Worm (Caenorhabditis elegans) whole organism, L2 larva: Measurements from ENCODE around the gene B0457.6.
A peak's percentile ranks its signal among the peaks of the same experiment; 100 is the strongest.

Experiments
- C34F6.9 ChIP-seq: fragments of 150-350 bp; optimal IDR thresholded peaks from 2 replicates; lab custom pipeline; 2014; ENCODE audit warnings: missing biosample characterization, missing genetic modification characterization
- R02D3.7 ChIP-seq: fragments of 150-350 bp; optimal IDR thresholded peaks from 2 replicates; lab custom pipeline; 2014; ENCODE audit warnings: missing biosample characterization, missing genetic modification characterization
- Y55F3AM.14 ChIP-seq: fragments of 200-800 bp; sonication (Bioruptor generic); optimal IDR thresholded peaks from 2 replicates; lab custom pipeline; 2018; ENCODE audit warnings: mild to moderate bottlenecking, missing genetic modification characterization, missing compliant biosample characterization
- ZK546.5 ChIP-seq: sonication (generic microtip); optimal IDR thresholded peaks from 2 replicates; lab custom pipeline; 2017; ENCODE audit warnings: missing biosample characterization, missing genetic modification characterization
- aly-2 ChIP-seq: fragments of 150-350 bp; optimal IDR thresholded peaks from 2 replicates; lab custom pipeline; 2014; ENCODE audit warnings: missing biosample characterization, missing genetic modification characterization
- blmp-1 ChIP-seq: sonication (generic microtip); optimal IDR thresholded peaks from 2 replicates; lab custom pipeline; 2017; ENCODE audit warnings: missing genetic modification characterization, mild to moderate bottlenecking, missing compliant biosample characterization, antibody characterized with exemption, moderate library complexity; ENCODE audit not compliant: insufficient read depth
- ceh-16 ChIP-seq: fragments of 150-350 bp; optimal IDR thresholded peaks from 2 replicates; lab custom pipeline; 2014; ENCODE audit warnings: missing biosample characterization, missing genetic modification characterization
- crh-2 ChIP-seq: sonication (generic microtip); optimal IDR thresholded peaks from 2 replicates; lab custom pipeline; 2017; ENCODE audit warnings: missing biosample characterization, missing genetic modification characterization
- dmd-4 ChIP-seq: sonication (generic microtip); optimal IDR thresholded peaks from 2 replicates; lab custom pipeline; 2017; ENCODE audit warnings: missing biosample characterization, missing genetic modification characterization
- egl-27 ChIP-seq: sonication (generic microtip); optimal IDR thresholded peaks from 3 replicates; lab custom pipeline; 2017; ENCODE audit warnings: missing biosample characterization, missing genetic modification reagents, missing genetic modification characterization
- elt-3 ChIP-seq: sonication (generic microtip); optimal IDR thresholded peaks from 2 replicates; lab custom pipeline; 2017; ENCODE audit warnings: missing biosample characterization, missing genetic modification characterization
- fos-1 ChIP-seq: fragments of 150-350 bp; optimal IDR thresholded peaks from 2 replicates; lab custom pipeline; 2014; ENCODE audit warnings: missing biosample characterization, missing genetic modification characterization
- gmeb-1 ChIP-seq: fragments of 150-350 bp; optimal IDR thresholded peaks from 2 replicates; lab custom pipeline; 2014; ENCODE audit warnings: missing biosample characterization, missing genetic modification characterization
- lin-13 ChIP-seq: fragments of 150-350 bp; optimal IDR thresholded peaks from 2 replicates; lab custom pipeline; 2014; ENCODE audit warnings: missing biosample characterization, missing genetic modification reagents, missing genetic modification characterization
- lsy-2 ChIP-seq, 2 experiments: fragments of 150-350 bp in 1 of 2; sonication (generic microtip) in 1 of 2; optimal IDR thresholded peaks; 2 replicates each; lab custom pipeline; 2014 to 2017; ENCODE audit warnings: missing biosample characterization in 2 of 2, missing genetic modification characterization in 2 of 2
- mab-5 ChIP-seq: fragments of 150-350 bp; optimal IDR thresholded peaks from 2 replicates; lab custom pipeline; 2014; ENCODE audit warnings: missing biosample characterization, missing genetic modification characterization
- mbf-1 ChIP-seq: sonication (generic microtip); optimal IDR thresholded peaks from 2 replicates; lab custom pipeline; 2017; ENCODE audit warnings: missing biosample characterization, missing genetic modification characterization
- mdl-1 ChIP-seq, 2 experiments: fragments of 150-350 bp in 1 of 2; sonication (generic microtip) in 1 of 2; optimal IDR thresholded peaks; 2 replicates each; lab custom pipeline; 2017; ENCODE audit warnings: missing biosample characterization in 2 of 2, missing genetic modification characterization in 2 of 2
- nhr-10 ChIP-seq: sonication (generic microtip); optimal IDR thresholded peaks from 2 replicates; lab custom pipeline; 2017; ENCODE audit warnings: missing biosample characterization, missing genetic modification characterization
- nhr-12 ChIP-seq: fragments of 150-350 bp; optimal IDR thresholded peaks from 2 replicates; lab custom pipeline; 2014; ENCODE audit warnings: missing biosample characterization, missing genetic modification characterization
- nhr-237 ChIP-seq: fragments of 150-350 bp; optimal IDR thresholded peaks from 2 replicates; lab custom pipeline; 2014; ENCODE audit warnings: missing biosample characterization, missing genetic modification characterization
- nhr-77 ChIP-seq: fragments of 150-350 bp; optimal IDR thresholded peaks from 2 replicates; lab custom pipeline; 2014; ENCODE audit warnings: missing biosample characterization, missing genetic modification characterization
- peb-1 ChIP-seq: fragments of 150-350 bp; optimal IDR thresholded peaks from 2 replicates; lab custom pipeline; 2014; ENCODE audit warnings: missing biosample characterization, missing genetic modification characterization
- sem-4 ChIP-seq: fragments of 150-350 bp; optimal IDR thresholded peaks from 2 replicates; lab custom pipeline; 2014; ENCODE audit warnings: missing biosample characterization, missing genetic modification reagents, missing genetic modification characterization
- skn-1 ChIP-seq: sonication (generic microtip); optimal IDR thresholded peaks from 2 replicates; lab custom pipeline; 2017; ENCODE audit warnings: missing biosample characterization, missing genetic modification characterization
- sma-9 ChIP-seq, 2 experiments: fragments of 150-350 bp in 1 of 2; sonication (generic microtip) in 1 of 2; optimal IDR thresholded peaks; 2 replicates each; lab custom pipeline; 2014 to 2016; ENCODE audit warnings: missing genetic modification characterization in 2 of 2, mild to moderate bottlenecking in 1 of 2, missing biosample characterization in 1 of 2, missing compliant biosample characterization in 1 of 2, missing genetic modification reagents in 1 of 2, moderate library complexity in 1 of 2
- snpc-4 ChIP-seq: fragments of 150-350 bp; optimal IDR thresholded peaks from 2 replicates; lab custom pipeline; 2014; ENCODE audit warnings: missing biosample characterization, missing genetic modification characterization
- unc-39 ChIP-seq: fragments of 150-350 bp; optimal IDR thresholded peaks from 2 replicates; lab custom pipeline; 2014; ENCODE audit warnings: missing biosample characterization, missing genetic modification characterization
- unc-55 ChIP-seq: fragments of 150-350 bp; sonication (generic microtip); optimal IDR thresholded peaks from 3 replicates; lab custom pipeline; 2014; ENCODE audit warnings: missing biosample characterization, missing genetic modification reagents, missing genetic modification characterization
- unc-62 ChIP-seq: fragments of 150-350 bp; optimal IDR thresholded peaks from 2 replicates; lab custom pipeline; 2014; ENCODE audit warnings: missing biosample characterization, missing genetic modification reagents, missing genetic modification characterization
- zag-1 ChIP-seq: fragments of 150-350 bp; optimal IDR thresholded peaks from 2 replicates; lab custom pipeline; 2014; ENCODE audit warnings: missing biosample characterization, missing genetic modification characterization
- ztf-4 ChIP-seq: fragments of 150-350 bp; optimal IDR thresholded peaks from 2 replicates; lab custom pipeline; 2014; ENCODE audit warnings: missing biosample characterization, missing genetic modification characterization

The B0457.6 gene

DNA sequence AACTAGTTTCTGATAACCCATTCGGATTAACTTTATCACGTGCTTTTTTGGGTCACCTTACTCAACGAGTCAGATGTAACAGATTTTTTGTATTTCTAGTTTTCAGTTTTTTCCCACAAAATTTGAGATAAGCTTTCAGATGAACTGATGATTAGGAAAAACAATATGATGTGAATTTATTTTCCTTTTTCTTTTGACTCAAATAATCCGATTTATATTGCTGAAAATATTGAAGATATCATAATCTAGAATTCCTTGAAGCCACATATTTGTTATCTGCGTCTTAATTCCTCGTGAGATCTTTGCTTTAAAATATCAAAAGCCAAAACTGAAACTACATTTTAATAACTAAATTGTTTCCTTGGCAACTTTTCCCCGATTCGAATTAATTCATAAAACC lies 5.6 kb upstream of the B0457.6 start:
- TF ChIP-seq unc-62 (GFP tag; lab: Kevin White, UChicago) (no peak), nhr-12 (tag; lab: Kevin White, UChicago) (no peak), nhr-77 (tag; lab: Kevin White, UChicago) (no peak), gmeb-1 (tag; lab: Kevin White, UChicago) (no peak), sma-9 (GFP tag; optimal IDR thresholded peaks at IDR 0.05; lab: Kevin White, UChicago) (no peak), sma-9 (tag; optimal IDR thresholded peaks at IDR 0.05; lab: Kevin White, UChicago) (no peak), mbf-1 (tag; lab: Kevin White, UChicago) (no peak), crh-2 (tag; lab: Kevin White, UChicago) (no peak), Y55F3AM.14 (GFP tag; lab: Kevin White, UChicago) (no peak), lsy-2 (tag; optimal IDR thresholded peaks at IDR 0.05; lab: Kevin White, UChicago) (no peak), ceh-16 (tag; lab: Kevin White, UChicago) (no peak), R02D3.7 (no peak), ZK546.5 (no peak), fos-1 (no peak), unc-39 (tag; lab: Kevin White, UChicago) (no peak), lin-13 (GFP tag; lab: Kevin White, UChicago) (no peak), unc-55 (GFP tag; lab: Kevin White, UChicago) (no peak), mab-5 (tag; lab: Kevin White, UChicago) (no peak)

DNA sequence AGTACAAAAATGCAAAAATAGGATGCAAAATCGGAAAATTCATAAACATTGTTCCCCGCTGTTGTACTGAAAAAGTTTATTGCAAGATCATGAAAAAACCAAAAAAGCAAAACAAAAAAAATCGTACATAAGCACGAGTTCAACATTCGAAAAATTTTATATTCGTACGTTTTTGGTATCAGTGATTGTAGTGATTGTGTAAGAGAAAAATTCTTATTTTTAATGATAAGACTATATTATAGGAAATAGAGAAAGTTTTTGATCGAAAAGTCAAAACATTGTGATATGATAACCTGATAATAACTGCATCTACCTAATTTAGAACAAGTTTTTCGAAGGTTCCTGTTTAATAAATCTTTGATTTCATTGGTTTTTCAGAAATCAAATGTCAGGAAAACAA lies 4.9 kb upstream of the B0457.6 start:
- TF ChIP-seq snpc-4 (tag; lab: Kevin White, UChicago) (no peak), fos-1 (peak; percentile 46), blmp-1 (tag; lab: Kevin White, UChicago) (peak; percentile 10), egl-27 (tag; lab: Kevin White, UChicago) (no peak)

DNA sequence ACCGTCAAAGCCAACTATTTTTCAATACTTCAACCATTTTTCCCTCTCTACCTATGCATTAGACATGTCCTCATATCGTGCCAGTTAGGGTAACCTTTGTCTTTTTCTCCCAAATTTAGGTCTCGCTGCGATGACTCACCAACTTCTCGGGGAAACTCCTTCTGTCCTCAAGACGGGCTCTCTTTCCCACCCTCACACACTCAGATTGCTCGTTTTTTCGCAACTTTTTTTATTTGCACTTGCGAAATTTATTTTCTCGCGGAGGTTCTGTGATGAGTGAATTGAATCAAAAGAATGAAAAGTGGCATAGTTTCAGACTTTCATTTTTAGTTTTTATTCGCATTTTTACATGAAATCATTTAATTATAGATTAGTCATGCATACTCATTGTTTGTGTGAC lies 1.9 kb upstream of the B0457.6 start:
- TF ChIP-seq dmd-4 (tag; lab: Kevin White, UChicago) (no peak), C34F6.9 (tag; lab: Kevin White, UChicago) (no peak), fos-1 (peak; percentile 72), unc-39 (tag; lab: Kevin White, UChicago) (no peak)

DNA sequence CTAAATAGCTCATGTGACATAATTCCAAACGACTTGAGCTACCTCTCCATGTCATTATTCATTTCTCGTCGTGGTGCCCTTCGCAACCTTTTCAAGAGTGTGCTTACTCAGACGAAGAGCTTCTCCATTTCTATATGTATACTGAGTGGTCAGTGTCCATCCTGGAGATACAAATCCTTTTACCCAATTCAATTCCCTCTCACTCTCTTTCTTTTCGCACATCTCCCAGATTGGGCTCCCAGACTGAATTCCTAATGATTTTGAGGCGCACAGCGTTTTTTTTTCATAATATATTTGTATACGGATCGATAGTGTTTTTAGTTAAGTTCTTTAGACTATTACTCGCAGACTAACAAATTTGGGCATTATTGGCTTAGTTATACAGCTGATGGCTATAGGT lies 1.3 kb upstream of the B0457.6 start:
- TF ChIP-seq skn-1, result no peak
- no peak for TF ChIP-seq egl-27 (tag; lab: Kevin White, UChicago)
- TF ChIP-seq Y55F3AM.14 (GFP tag; lab: Kevin White, UChicago), result no peak
- TF ChIP-seq zag-1, result no peak
- TF ChIP-seq snpc-4 (tag; lab: Kevin White, UChicago), result no peak
- TF ChIP-seq nhr-12 (tag; lab: Kevin White, UChicago), result no peak
- TF ChIP-seq ztf-4, result no peak
- no peak for TF ChIP-seq gmeb-1 (tag; lab: Kevin White, UChicago)
- no peak for TF ChIP-seq fos-1
- TF ChIP-seq sem-4 (tag; lab: Kevin White, UChicago), result no peak
- no peak for TF ChIP-seq sma-9 (GFP tag; optimal IDR thresholded peaks at IDR 0.05; lab: Kevin White, UChicago)
- TF ChIP-seq sma-9 (tag; optimal IDR thresholded peaks at IDR 0.05; lab: Kevin White, UChicago), result no peak
- no peak for TF ChIP-seq mab-5 (tag; lab: Kevin White, UChicago)
- no peak for TF ChIP-seq mdl-1 (tag; optimal IDR thresholded peaks at IDR 0.05; lab: Kevin White, UChicago)
- TF ChIP-seq C34F6.9 (tag; lab: Kevin White, UChicago), result no peak
- no peak for TF ChIP-seq nhr-10 (tag; lab: Kevin White, UChicago)
- TF ChIP-seq aly-2, result no peak
- no peak for TF ChIP-seq peb-1 (tag; lab: Kevin White, UChicago)
- no peak for TF ChIP-seq unc-62 (GFP tag; lab: Kevin White, UChicago)
- no peak for TF ChIP-seq elt-3 (tag; lab: Kevin White, UChicago)

DNA sequence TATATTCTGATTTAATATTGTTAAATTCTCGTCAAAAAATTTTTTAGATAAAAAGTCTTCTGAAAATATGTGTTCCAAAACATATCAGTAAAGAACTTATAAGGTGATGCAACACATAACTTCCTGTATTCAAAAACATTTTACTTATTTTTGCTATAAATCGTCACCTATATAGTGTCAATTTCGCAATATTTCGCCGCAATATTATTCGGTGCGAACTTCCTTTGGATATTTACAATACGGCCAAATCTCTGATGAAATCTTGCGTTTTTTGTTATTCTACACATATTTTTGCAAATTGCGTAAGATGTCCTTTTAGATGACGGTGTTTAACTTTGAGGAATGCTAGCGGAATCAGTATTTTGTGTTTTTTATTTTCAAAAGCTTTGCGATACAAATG lies 767 bp upstream of the B0457.6 start:
- no peak for TF ChIP-seq nhr-237 (tag; lab: Kevin White, UChicago)
- no peak for TF ChIP-seq nhr-10 (tag; lab: Kevin White, UChicago)

DNA sequence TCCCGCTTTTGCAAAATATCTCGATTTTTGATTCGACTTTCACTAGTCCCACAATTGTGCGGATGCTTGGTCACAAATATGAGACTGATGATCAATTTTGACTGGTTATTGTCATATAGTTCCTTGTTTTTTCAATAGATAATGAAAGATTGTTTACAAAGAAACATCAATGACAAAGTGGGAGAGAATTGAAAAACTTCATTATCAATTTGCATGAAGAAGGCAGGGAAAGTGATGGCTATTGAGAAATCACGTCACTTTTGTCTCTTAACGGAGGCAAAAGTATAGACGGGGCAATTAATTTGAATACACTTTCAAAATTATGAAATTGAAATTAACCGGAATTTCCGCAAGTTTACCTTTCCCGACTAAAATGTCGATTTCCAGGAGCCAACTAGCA lies 964 bp downstream of the B0457.6 start:
- no peak for TF ChIP-seq nhr-12 (tag; lab: Kevin White, UChicago)
- peak; percentile 4 for TF ChIP-seq fos-1
